Worm (Caenorhabditis elegans) whole organism, L4/young adult: ENCODE measurements around the gene R12B2.6.

ENCODE experiments used
- W03F9.2 ChIP-seq: fragments of 150-350 bp; optimal IDR thresholded peaks from 2 replicates; lab custom pipeline; 2014; ENCODE audit warnings: missing biosample characterization, missing genetic modification characterization
- dao-5 ChIP-seq: sonication (generic microtip); optimal IDR thresholded peaks from 2 replicates; lab custom pipeline; 2016; ENCODE audit warnings: missing genotype, missing genetic modification characterization, moderate library complexity, missing compliant biosample characterization
- him-1 ChIP-seq: sonication (generic microtip); optimal IDR thresholded peaks from 2 replicates; lab custom pipeline; 2016; ENCODE audit warnings: missing genotype, missing genetic modification reagents, missing genetic modification characterization, missing compliant biosample characterization

ce11 chrIII:5832442-5832841 is 1.5 kb downstream of the R12B2.6 start:
- no peak for TF ChIP-seq W03F9.2 (tag; lab: Kevin White, UChicago)
- no peak for TF ChIP-seq dao-5 (tag; lab: Kevin White, UChicago)
- TF ChIP-seq him-1 (tag; lab: Kevin White, UChicago): no peak
